Worm (Caenorhabditis elegans) whole organism, mixed stage, embryonic: ENCODE data around the gene Y82E9BR.22.
"Not testable (repeated sequence)": the region's sequence is repeated elsewhere in the genome, so short reads cannot be mapped to it uniquely, and the experiment has no call there.

Experiments used
- nhr-12 ChIP-seq: fragments of 150-350 bp; optimal IDR thresholded peaks from 2 replicates; lab custom pipeline; 2014; ENCODE audit warnings: missing biosample characterization, missing genetic modification characterization
- nhr-28 ChIP-seq: fragments of 150-350 bp; optimal IDR thresholded peaks from 2 replicates; lab custom pipeline; 2014; ENCODE audit warnings: missing biosample characterization, missing genetic modification characterization
- pha-4 ChIP-seq: fragments of 150-350 bp; optimal IDR thresholded peaks from 2 replicates; lab custom pipeline; 2018; ENCODE audit warnings: missing biosample characterization, missing genetic modification reagents, missing genetic modification characterization
- snpc-4 ChIP-seq: fragments of 150-350 bp; optimal IDR thresholded peaks from 2 replicates; lab custom pipeline; 2014; ENCODE audit warnings: missing biosample characterization, missing genetic modification characterization
- unc-62 ChIP-seq: fragments of 150-350 bp; optimal IDR thresholded peaks from 2 replicates; lab custom pipeline; 2014; ENCODE audit warnings: missing biosample characterization, missing genetic modification reagents, missing genetic modification characterization

DNA sequence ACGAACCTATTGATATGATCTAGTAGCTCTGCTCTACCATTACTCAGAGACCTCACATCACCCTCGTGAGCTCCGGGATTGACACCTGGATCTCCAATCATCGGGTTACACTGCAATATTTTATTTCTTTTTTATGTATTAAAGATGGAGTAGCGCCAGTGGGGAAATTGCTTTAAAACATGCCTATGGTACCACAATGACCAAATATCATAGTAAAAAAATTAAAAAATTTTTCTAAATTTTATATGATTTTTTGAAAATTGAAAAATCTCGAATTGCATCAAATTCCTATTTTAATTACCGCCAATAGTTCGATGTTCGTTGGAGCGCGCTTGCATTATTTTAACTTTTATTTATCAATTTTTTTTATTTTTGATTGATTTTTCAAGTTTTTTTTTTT, 31.1 kb downstream of the Y82E9BR.22 start, which contains the start of gene pals-40:
- TF ChIP-seq unc-62 (GFP tag; lab: Kevin White, UChicago); nhr-12 (tag; lab: Kevin White, UChicago); snpc-4 (tag; lab: Kevin White, UChicago); pha-4 (tag; lab: Kevin White, UChicago); nhr-28 (tag; lab: Kevin White, UChicago): not testable (repeated sequence)
